Worm (Caenorhabditis elegans): ENCODE data around the gene mrps-17.

The mrps-17 gene

DNA sequence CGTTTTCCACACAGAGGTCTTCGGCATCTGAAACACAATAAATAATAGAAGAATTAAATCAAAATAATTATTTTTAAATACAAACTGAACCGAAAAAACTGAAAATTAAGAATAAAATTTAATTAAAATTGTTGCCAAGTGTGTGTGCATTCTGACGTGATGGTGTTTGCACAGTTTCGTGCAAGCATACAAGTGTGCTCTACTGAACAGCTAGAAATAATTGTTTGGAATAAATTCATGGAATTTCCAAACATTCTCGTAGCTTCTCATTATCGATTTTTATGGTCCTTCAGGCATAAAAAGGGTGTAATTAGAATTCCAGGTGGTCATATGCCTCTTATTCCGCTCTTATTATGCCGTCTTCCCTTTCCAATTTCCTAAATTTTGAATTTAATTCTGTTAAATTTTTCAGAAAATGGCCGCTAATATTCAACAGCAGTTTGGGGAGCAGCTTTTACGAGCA is at the start of gene mrps-17, which contains the start of gene txdc-9:
mrps-17 (minus strand) TSS at position 33 of the 463 bp plus-strand sequence.
txdc-9 (plus strand) TSS at position 413 of the 463 bp plus-strand sequence.
- TF ChIP-seq nhr-6 (tag; optimal IDR thresholded peaks at IDR 0.05) (peak; percentile 58), lin-11 (tag; optimal IDR thresholded peaks at IDR 0.05) (peak; percentile 37), crh-2 (tag; optimal IDR thresholded peaks at IDR 0.05) (peak; percentile 89), lin-39 (tag; optimal IDR thresholded peaks at IDR 0.05) (no peak), sem-4 (tag; optimal IDR thresholded peaks at IDR 0.05) (peak; percentile 83), egl-27 (tag; optimal IDR thresholded peaks at IDR 0.05) (peak; percentile 13), sma-3 (GFP tag; optimal IDR thresholded peaks at IDR 0.05) (peak; percentile 65), alr-1 (tag; optimal IDR thresholded peaks at IDR 0.05) (peak; percentile 94), ztf-4 (tag; optimal IDR thresholded peaks at IDR 0.05) (peak; percentile 38), unc-55 (GFP tag; optimal IDR thresholded peaks at IDR 0.05) (peak; percentile 97), sma-9 (GFP tag; optimal IDR thresholded peaks at IDR 0.05) (peak; percentile 75), sma-9 (tag; optimal IDR thresholded peaks at IDR 0.05) (no peak), F13H6.1 (tag; optimal IDR thresholded peaks at IDR 0.05) (peak; percentile 60), mbf-1 (tag; optimal IDR thresholded peaks at IDR 0.05) (no peak), nhr-11 (tag; optimal IDR thresholded peaks at IDR 0.05) (peak; percentile 6), lsy-2 (tag; optimal IDR thresholded peaks at IDR 0.05) (peak; percentile 67 to 90), mdl-1 (tag; optimal IDR thresholded peaks at IDR 0.05) (no peak), fos-1 (tag; optimal IDR thresholded peaks at IDR 0.05) (peak; percentile 60), gmeb-1 (tag; optimal IDR thresholded peaks at IDR 0.05) (peak; percentile 71), C34F6.9 (tag; optimal IDR thresholded peaks at IDR 0.05) (peak; percentile 97), ZK546.5 (tag; optimal IDR thresholded peaks at IDR 0.05) (no peak), zag-1 (tag; optimal IDR thresholded peaks at IDR 0.05) (peak; percentile 31), mab-5 (tag; optimal IDR thresholded peaks at IDR 0.05) (peak; percentile 64), peb-1 (tag; optimal IDR thresholded peaks at IDR 0.05) (no peak), nhr-21 (tag; optimal IDR thresholded peaks at IDR 0.05) (peak; percentile 47), aly-2 (tag; optimal IDR thresholded peaks at IDR 0.05) (no peak), nhr-25 (tag; optimal IDR thresholded peaks at IDR 0.05) (no peak), nhr-129 (tag; optimal IDR thresholded peaks at IDR 0.05) (peak; percentile 74), Y55F3AM.14 (GFP tag; optimal IDR thresholded peaks at IDR 0.05) (no peak)

DNA sequence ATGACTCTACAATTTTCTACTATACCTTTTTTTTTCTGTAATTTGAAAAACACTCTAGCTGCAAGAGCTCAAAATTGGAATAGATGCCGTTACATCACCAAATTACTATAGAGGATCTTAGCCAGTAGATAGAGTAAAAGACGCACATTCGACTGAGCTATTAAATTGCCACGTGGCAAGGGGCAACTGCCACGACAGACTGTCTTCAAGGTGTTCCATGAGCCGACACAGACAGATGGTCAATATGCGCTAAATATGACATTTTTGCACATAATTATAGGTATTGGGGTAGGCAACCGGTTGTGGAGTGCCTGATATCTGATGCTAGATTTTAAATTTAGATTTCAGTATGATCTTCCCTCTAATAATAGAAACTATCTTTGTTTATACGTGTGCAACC is 47.8 kb upstream of the mrps-17 start:
- TF ChIP-seq ZK546.5 (tag; optimal IDR thresholded peaks at IDR 0.05) = no peak

DNA sequence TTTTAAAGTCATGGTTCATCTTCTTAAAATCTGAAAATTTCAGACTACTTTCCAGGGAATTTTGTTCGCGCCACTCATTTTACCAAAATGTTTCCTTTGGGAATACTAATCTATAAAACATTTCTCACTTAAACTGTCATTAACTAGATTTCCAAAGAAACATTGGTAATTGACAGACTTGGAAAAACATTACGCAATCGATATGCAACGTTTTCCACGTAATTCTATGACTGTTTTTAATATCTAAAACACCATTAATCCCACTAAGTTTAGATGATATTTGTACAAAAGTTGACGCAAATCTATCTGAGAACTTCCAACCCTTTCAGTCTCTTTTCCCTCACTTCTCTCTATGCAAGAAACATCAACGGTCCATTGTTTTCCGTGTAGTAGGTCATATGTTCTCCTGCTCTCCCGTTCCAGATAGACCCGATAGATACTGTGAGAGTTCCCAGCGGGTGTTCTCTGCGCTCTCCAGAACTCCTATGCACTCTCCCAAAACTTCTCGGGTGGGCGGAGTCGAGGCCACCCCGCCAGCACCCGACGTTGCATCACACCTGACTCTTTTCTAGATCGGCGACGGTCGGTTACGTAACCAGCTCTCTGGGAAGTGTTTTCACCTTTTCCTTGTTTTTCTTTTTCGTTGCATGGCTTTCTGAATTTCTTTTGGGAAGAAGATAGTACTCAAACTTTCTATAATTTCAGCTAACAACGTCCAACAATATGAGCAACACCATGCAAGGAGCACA is 46.8 kb upstream of the mrps-17 start, which contains the start of gene zip-8:
zip-8 (plus strand) TSS at position 700 of the 749 bp plus-strand sequence.
- no peak for TF ChIP-seq egl-27 (tag; optimal IDR thresholded peaks at IDR 0.05)
- no peak for TF ChIP-seq fos-1 (tag; optimal IDR thresholded peaks at IDR 0.05)
- no peak for TF ChIP-seq elt-1 (tag; optimal IDR thresholded peaks at IDR 0.05)
- TF ChIP-seq blmp-1 (tag; optimal IDR thresholded peaks at IDR 0.05; ENCODE audit: insufficient read depth) = no peak
- no peak for TF ChIP-seq sma-9 (GFP tag; optimal IDR thresholded peaks at IDR 0.05)
- no peak for TF ChIP-seq sma-9 (tag; optimal IDR thresholded peaks at IDR 0.05)

DNA sequence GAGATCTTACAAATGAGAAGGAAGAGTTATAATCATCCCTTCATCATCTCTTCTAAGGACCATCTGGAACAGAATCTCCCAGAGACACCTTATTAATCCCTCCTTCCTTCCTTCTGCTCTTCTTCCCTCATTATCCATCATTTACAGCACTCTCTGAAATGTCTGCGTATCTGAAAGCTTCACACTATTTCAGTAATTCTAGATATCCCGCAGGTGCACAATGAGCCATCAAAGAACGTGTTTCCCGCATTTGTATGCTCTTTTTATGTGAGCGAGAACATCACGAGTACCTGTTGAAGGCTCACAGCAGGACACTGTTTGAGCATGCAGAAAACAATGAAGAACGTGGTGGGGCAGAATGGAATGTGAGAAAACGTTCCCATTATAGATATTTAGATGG is 44.8 kb upstream of the mrps-17 start:
- TF ChIP-seq ZK546.5 (tag; optimal IDR thresholded peaks at IDR 0.05) = no peak

DNA sequence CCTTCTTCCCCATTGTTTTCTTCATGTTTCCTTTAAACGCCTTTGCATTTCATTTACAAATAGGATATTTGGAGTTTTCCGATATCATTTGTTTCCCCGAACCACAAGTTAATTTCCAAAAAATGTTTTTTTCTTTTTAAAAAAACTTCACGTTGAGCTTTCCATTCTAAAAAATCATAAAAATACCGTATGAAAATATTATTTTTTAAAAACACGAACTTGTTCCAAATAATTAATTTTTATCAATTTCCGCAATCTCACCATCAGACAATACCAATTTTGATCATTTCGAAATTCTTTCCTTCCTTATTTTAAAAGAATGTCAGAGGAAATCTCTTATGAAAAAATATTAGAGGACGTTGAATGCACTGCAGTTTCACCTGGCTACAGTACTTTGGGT is 39.9 kb upstream of the mrps-17 start, which contains the start of gene wht-6:
wht-6 (plus strand) TSS at position 301 of the 400 bp plus-strand sequence.
- TF ChIP-seq ztf-11 (tag; optimal IDR thresholded peaks at IDR 0.05) = no peak
- TF ChIP-seq ZK546.5 (tag; optimal IDR thresholded peaks at IDR 0.05) = no peak
- TF ChIP-seq fos-1 (tag; optimal IDR thresholded peaks at IDR 0.05) = no peak

DNA sequence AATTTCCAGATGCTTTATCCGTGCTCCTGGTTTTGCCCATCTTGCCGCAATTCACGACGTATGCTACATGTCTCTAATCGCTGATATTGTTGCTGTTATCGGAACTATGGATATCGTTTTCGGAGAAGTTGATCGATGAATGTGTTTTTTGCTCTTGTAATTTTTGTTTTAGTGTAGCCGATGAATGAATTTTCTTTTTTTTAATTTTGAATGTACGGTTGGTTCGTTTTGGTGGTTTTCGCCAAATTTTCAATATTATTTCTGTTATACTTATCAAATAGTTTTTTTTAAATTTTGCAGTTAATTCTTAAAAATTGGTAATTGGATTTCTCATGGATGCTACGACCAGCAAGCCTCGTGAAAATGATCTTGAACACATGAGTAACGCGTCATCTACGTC is 35.4 kb upstream of the mrps-17 start, which contains the start of gene T26A5.2:
T26A5.2 (plus strand) TSS at position 301 of the 400 bp plus-strand sequence.
- TF ChIP-seq skn-1 (tag; optimal IDR thresholded peaks at IDR 0.05) = no peak
- TF ChIP-seq lin-39 (tag; optimal IDR thresholded peaks at IDR 0.05) = no peak
